Worm (Caenorhabditis elegans): ENCODE data around the gene T08A9.13.

DNA sequence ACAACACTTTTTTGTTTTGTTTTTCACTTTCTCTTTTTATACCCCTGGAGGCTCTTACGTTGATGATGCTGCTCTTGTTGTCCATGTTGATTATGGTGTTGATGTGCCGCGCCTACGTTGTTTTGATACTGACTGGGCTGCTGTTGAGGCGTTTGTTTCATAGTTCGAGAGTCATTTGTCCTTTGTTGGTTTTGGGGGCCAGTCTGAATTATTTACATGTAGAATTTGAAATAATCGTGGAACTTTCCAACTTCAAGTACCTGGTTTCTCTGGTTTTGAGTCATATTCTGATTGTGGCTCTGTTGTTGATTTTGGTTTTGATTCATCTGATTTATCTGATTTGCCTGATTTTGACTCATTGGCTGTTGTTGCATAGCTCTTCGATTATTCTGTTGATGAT is 44.1 kb downstream of the T08A9.13 start:
- TF ChIP-seq mep-1 (tag; optimal IDR thresholded peaks at IDR 0.05) (no peak), skn-1 (tag; optimal IDR thresholded peaks at IDR 0.05) (no peak), blmp-1 (tag; optimal IDR thresholded peaks at IDR 0.05) (no peak)
